Worm (Caenorhabditis elegans): ENCODE results near the gene Y67D8B.3.
A peak's percentile ranks its signal among the peaks of the same experiment; 100 is the strongest.

Gene Y67D8B.3

ce11 chrIV:3231644-3232043, 29.6 kb upstream of the Y67D8B.3 start:
- peak; percentile 40 for TF ChIP-seq nhr-23 (tag; optimal IDR thresholded peaks at IDR 0.05)
- no peak for TF ChIP-seq tbx-2 (tag; optimal IDR thresholded peaks at IDR 0.05)
- no peak for TF ChIP-seq fkh-2 (tag; optimal IDR thresholded peaks at IDR 0.05)
- no peak for TF ChIP-seq unc-39 (tag; optimal IDR thresholded peaks at IDR 0.05)
- peak; percentile 34 for TF ChIP-seq pqm-1 (tag; optimal IDR thresholded peaks at IDR 0.05)
- no peak for TF ChIP-seq egl-5 (tag; optimal IDR thresholded peaks at IDR 0.05)
- TF ChIP-seq nhr-237 (tag; optimal IDR thresholded peaks at IDR 0.05), result no peak
- no peak for TF ChIP-seq R02D3.7 (tag; optimal IDR thresholded peaks at IDR 0.05)
- TF ChIP-seq nfya-1 (tag; optimal IDR thresholded peaks at IDR 0.05; ENCODE audit: insufficient read depth), result peak; percentile 11
- TF ChIP-seq egl-27 (tag; optimal IDR thresholded peaks at IDR 0.05), result no peak
- no peak for TF ChIP-seq ZK546.5 (tag; optimal IDR thresholded peaks at IDR 0.05)
- peak; percentile 71 for TF ChIP-seq elt-2 (tag; optimal IDR thresholded peaks at IDR 0.05)
- TF ChIP-seq elt-3 (tag; optimal IDR thresholded peaks at IDR 0.05), result peak in 1 of 3 experiments; percentile 44
- no peak for TF ChIP-seq nhr-11 (tag; optimal IDR thresholded peaks at IDR 0.05)
- TF ChIP-seq nhr-77 (tag; optimal IDR thresholded peaks at IDR 0.05), result no peak
- TF ChIP-seq nhr-28 (tag; optimal IDR thresholded peaks at IDR 0.05), result no peak
- TF ChIP-seq unc-62 (GFP tag; optimal IDR thresholded peaks at IDR 0.05), result no peak
- no peak for TF ChIP-seq ztf-11 (tag; optimal IDR thresholded peaks at IDR 0.05)
- peak; percentile 13 for TF ChIP-seq ama-1 (optimal IDR thresholded peaks at IDR 0.05)
- peak; percentile 47 for TF ChIP-seq lin-39 (tag; optimal IDR thresholded peaks at IDR 0.05)
- no peak for TF ChIP-seq daf-12 (tag; optimal IDR thresholded peaks at IDR 0.05)
- TF ChIP-seq snpc-4 (tag; optimal IDR thresholded peaks at IDR 0.05), result peak; percentile 34
- peak; percentile 32 for TF ChIP-seq pha-4 (tag; optimal IDR thresholded peaks at IDR 0.05)
- TF ChIP-seq nhr-12 (tag; optimal IDR thresholded peaks at IDR 0.05), result no peak

DNA sequence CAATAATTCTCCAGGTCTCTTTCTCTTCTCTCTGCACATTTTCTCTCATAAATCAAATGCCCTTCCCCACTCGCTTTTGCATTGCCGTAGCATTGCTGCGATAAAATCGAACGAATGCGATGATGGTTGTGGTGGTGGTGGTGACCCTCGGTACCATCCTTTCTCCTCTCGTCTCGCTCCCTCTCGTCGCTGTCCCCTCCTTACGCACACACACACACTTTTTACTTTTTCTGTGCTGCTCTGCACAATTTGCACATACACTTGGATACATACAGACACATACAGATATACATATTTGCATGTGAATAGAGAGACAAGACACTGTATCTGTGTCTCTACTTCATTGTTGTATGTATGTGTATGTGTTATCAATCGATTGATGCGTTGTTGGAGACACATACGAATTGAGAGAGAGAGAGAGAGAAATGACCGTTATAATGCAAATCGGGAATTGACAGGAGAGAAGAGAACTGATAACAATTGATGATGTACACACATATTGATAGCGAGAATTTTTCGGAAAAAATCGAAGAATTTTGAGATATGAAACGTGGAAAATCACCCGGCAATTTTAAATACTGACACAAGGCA, 25.6 kb upstream of the Y67D8B.3 start:
- no peak for TF ChIP-seq nhr-76 (tag; optimal IDR thresholded peaks at IDR 0.05)
- TF ChIP-seq hmg-11 (tag; optimal IDR thresholded peaks at IDR 0.05), result peak; percentile 70
- no peak for TF ChIP-seq nhr-11 (tag; optimal IDR thresholded peaks at IDR 0.05)
- TF ChIP-seq jun-1 (tag; optimal IDR thresholded peaks at IDR 0.05), result peak; percentile 67
- TF ChIP-seq snpc-4 (tag; optimal IDR thresholded peaks at IDR 0.05), result peak; percentile 60
- peak; percentile 50 for TF ChIP-seq skn-1 (tag; optimal IDR thresholded peaks at IDR 0.05)
- TF ChIP-seq eor-1 (tag; optimal IDR thresholded peaks at IDR 0.05), result no peak
- peak; percentile 98 for TF ChIP-seq elt-2 (tag; optimal IDR thresholded peaks at IDR 0.05)
- TF ChIP-seq ceh-28 (tag; optimal IDR thresholded peaks at IDR 0.05), result peak; percentile 90
- peak; percentile 99 for TF ChIP-seq pqm-1 (tag; optimal IDR thresholded peaks at IDR 0.05)
- TF ChIP-seq lin-39 (tag; optimal IDR thresholded peaks at IDR 0.05), result peak; percentile 27
- peak; percentile 73 for TF ChIP-seq nhr-23 (tag; optimal IDR thresholded peaks at IDR 0.05)
- peak; percentile 30 for TF ChIP-seq nfya-1 (tag; optimal IDR thresholded peaks at IDR 0.05; ENCODE audit: insufficient read depth)
- TF ChIP-seq pha-4 (tag; optimal IDR thresholded peaks at IDR 0.05), result peak; percentile 90

DNA sequence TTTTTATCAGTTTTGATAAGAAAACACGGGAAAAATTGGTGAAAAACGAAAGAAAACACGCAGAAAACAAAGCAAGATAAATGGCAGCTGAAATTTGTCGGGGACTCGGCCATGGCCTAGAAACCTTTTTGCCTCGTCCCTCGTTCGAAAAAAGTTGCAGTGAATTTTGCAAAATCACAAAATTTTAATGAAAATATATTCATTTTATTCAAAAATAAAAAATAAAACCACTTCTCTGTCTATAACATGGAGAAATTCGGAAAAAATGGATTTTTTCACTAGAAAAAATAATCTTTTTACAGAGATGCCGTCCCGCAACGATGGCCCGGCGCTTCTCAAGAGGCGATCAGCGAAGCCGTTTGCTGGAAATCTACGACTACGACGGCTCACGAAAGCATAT, 20.1 kb upstream of the Y67D8B.3 start, which contains the start of gene Y67D8A.2:
Gene Y67D8A.2 (plus strand): TSS at position 301 of the 400 bp plus-strand sequence.
- TF ChIP-seq lsy-12 (tag; optimal IDR thresholded peaks at IDR 0.05) (no peak), nhr-25 (tag; optimal IDR thresholded peaks at IDR 0.05) (no peak), tbx-2 (tag; optimal IDR thresholded peaks at IDR 0.05) (no peak), nhr-28 (tag; optimal IDR thresholded peaks at IDR 0.05) (no peak), pqm-1 (tag; optimal IDR thresholded peaks at IDR 0.05) (no peak), hmg-11 (tag; optimal IDR thresholded peaks at IDR 0.05) (no peak), elt-3 (tag; optimal IDR thresholded peaks at IDR 0.05) (no peak), jun-1 (tag; optimal IDR thresholded peaks at IDR 0.05) (no peak), nhr-12 (tag; optimal IDR thresholded peaks at IDR 0.05) (no peak)

- TF ChIP-seq nhr-67 (tag; optimal IDR thresholded peaks at IDR 0.05) (no peak), egl-5 (tag; optimal IDR thresholded peaks at IDR 0.05) (no peak), nhr-11 (tag; optimal IDR thresholded peaks at IDR 0.05) (no peak), elt-1 (tag; optimal IDR thresholded peaks at IDR 0.05) (peak; percentile 46), skn-1 (tag; optimal IDR thresholded peaks at IDR 0.05) (no peak)
These were observed 19.1 kb upstream of the Y67D8B.3 start for ce11 chrIV:3221158-3221557.

ce11 chrIV:3213426-3213825, 11.4 kb upstream of the Y67D8B.3 start, which contains the start of gene slmp-1:
Gene slmp-1 (plus strand): TSS chrIV:3213760.
- TF ChIP-seq nhr-77 (tag; optimal IDR thresholded peaks at IDR 0.05), result no peak
- TF ChIP-seq elt-2 (tag; optimal IDR thresholded peaks at IDR 0.05), result peak; percentile 21
- TF ChIP-seq nhr-11 (tag; optimal IDR thresholded peaks at IDR 0.05), result no peak
- TF ChIP-seq lin-15B (tag; optimal IDR thresholded peaks at IDR 0.05), result peak; percentile 75
- TF ChIP-seq pqm-1 (tag; optimal IDR thresholded peaks at IDR 0.05), result peak; percentile 19
- no peak for TF ChIP-seq eor-1 (tag; optimal IDR thresholded peaks at IDR 0.05)
- TF ChIP-seq ceh-9 (tag; optimal IDR thresholded peaks at IDR 0.05), result no peak
- peak; percentile 65 for TF ChIP-seq snpc-4 (tag; optimal IDR thresholded peaks at IDR 0.05)
- peak; percentile 78 for TF ChIP-seq nfya-1 (tag; optimal IDR thresholded peaks at IDR 0.05; ENCODE audit: insufficient read depth)
- TF ChIP-seq nhr-25 (tag; optimal IDR thresholded peaks at IDR 0.05), result peak; percentile 39
- peak; percentile 82 for TF ChIP-seq pha-4 (tag; optimal IDR thresholded peaks at IDR 0.05)
- TF ChIP-seq jun-1 (tag; optimal IDR thresholded peaks at IDR 0.05), result peak; percentile 11
- peak; percentile 57 for TF ChIP-seq nhr-23 (tag; optimal IDR thresholded peaks at IDR 0.05)
- TF ChIP-seq lin-39 (tag; optimal IDR thresholded peaks at IDR 0.05), result peak; percentile 30
